Worm (Caenorhabditis elegans) whole organism, L2 larva: ENCODE data around the gene K08B5.1.

Experiments used
- R02D3.7 ChIP-seq: fragments of 150-350 bp; optimal IDR thresholded peaks from 2 replicates; lab custom pipeline; 2014; ENCODE audit warnings: missing biosample characterization, missing genetic modification characterization
- aly-2 ChIP-seq: fragments of 150-350 bp; optimal IDR thresholded peaks from 2 replicates; lab custom pipeline; 2014; ENCODE audit warnings: missing biosample characterization, missing genetic modification characterization
- ama-1 ChIP-seq: fragments of 150-350 bp; optimal IDR thresholded peaks from 2 replicates; lab custom pipeline; 2018; ENCODE audit warnings: inconsistent platforms
- ceh-82 ChIP-seq: fragments of 150-350 bp; optimal IDR thresholded peaks from 2 replicates; lab custom pipeline; 2014; ENCODE audit warnings: missing biosample characterization, missing genetic modification characterization
- lin-11 ChIP-seq: fragments of 150-350 bp; sonication (generic microtip); optimal IDR thresholded peaks from 2 replicates; lab custom pipeline; 2014; ENCODE audit warnings: missing biosample characterization, missing genetic modification characterization, inconsistent platforms, mixed read lengths
- lin-39 ChIP-seq: fragments of 150-350 bp; optimal IDR thresholded peaks from 2 replicates; lab custom pipeline; 2014; ENCODE audit warnings: missing biosample characterization, missing genetic modification reagents, missing genetic modification characterization
- mdl-1 ChIP-seq, 2 experiments: fragments of 150-350 bp in 1 of 2; sonication (generic microtip) in 1 of 2; optimal IDR thresholded peaks; 2 replicates each; lab custom pipeline; 2017; ENCODE audit warnings: missing biosample characterization in 2 of 2, missing genetic modification characterization in 2 of 2
- nhr-25 ChIP-seq: fragments of 150-350 bp; sonication (generic microtip); optimal IDR thresholded peaks from 3 replicates; lab custom pipeline; 2014; ENCODE audit warnings: missing biosample characterization, missing genetic modification characterization
- unc-39 ChIP-seq: fragments of 150-350 bp; optimal IDR thresholded peaks from 2 replicates; lab custom pipeline; 2014; ENCODE audit warnings: missing biosample characterization, missing genetic modification characterization
- ztf-11 ChIP-seq: sonication (generic microtip); optimal IDR thresholded peaks from 2 replicates; lab custom pipeline; 2017; ENCODE audit warnings: missing biosample characterization, missing genetic modification characterization

- TF ChIP-seq lin-39 (tag; lab: Kevin White, UChicago) (no peak), lin-11 (no peak), aly-2 (tag; lab: Kevin White, UChicago) (no peak), ceh-82 (tag; lab: Kevin White, UChicago) (no peak), unc-39 (no peak), nhr-25 (tag; lab: Kevin White, UChicago) (no peak), R02D3.7 (tag; lab: Kevin White, UChicago) (no peak), ztf-11 (tag; lab: Kevin White, UChicago) (no peak), mdl-1 (tag; optimal IDR thresholded peaks at IDR 0.05; lab: Kevin White, UChicago) (no peak), ama-1 (lab: Kevin White, UChicago) (no peak)
Measured at ce11 chrX:16532513-16532912, 25.7 kb upstream of the K08B5.1 start.
